Fruit fly (Drosophila melanogaster) whole organism, pupa: ENCODE measurements around the gene Noc1.

ENCODE experiments used
- CG14655 ChIP-seq: fragments of 200-800 bp; sonication (Bioruptor generic); optimal IDR thresholded peaks from 3 replicates; lab custom pipeline; 2017; ENCODE audit warnings: mild to moderate bottlenecking, missing biosample characterization, missing genetic modification reagents, missing genetic modification characterization
- CG15710 ChIP-seq: fragments of 200-800 bp; sonication (Bioruptor generic); optimal IDR thresholded peaks from 2 replicates; lab custom pipeline; 2018; ENCODE audit warnings: missing biosample characterization, mild to moderate bottlenecking, missing genetic modification characterization, moderate library complexity
- CG8159 ChIP-seq: fragments of 200-800 bp; sonication (Bioruptor generic); optimal IDR thresholded peaks from 3 replicates; lab custom pipeline; 2018; ENCODE audit warnings: missing biosample characterization, mild to moderate bottlenecking, missing genetic modification characterization, moderate library complexity
- CG8301 ChIP-seq: fragments of 200-800 bp; sonication (Bioruptor generic); optimal IDR thresholded peaks from 2 replicates; lab custom pipeline; 2018; ENCODE audit warnings: missing biosample characterization, mild to moderate bottlenecking, missing genetic modification characterization
- D1 ChIP-seq: fragments of 200-800 bp; sonication (Bioruptor generic); optimal IDR thresholded peaks from 2 replicates; lab custom pipeline; 2018; ENCODE audit warnings: missing biosample characterization, mild to moderate bottlenecking, missing genetic modification characterization, moderate library complexity
- Ets98B ChIP-seq: fragments of 200-800 bp; sonication (Bioruptor generic); IDR thresholded peaks from 2 replicates; pipeline ENCODE4 v1.3.6; 2022; ENCODE audit warnings: missing biosample characterization, missing genetic modification characterization
- Pif1A ChIP-seq: fragments of 200-800 bp; sonication (Bioruptor generic); optimal IDR thresholded peaks from 3 replicates; lab custom pipeline; 2016; ENCODE audit warnings: missing biosample characterization, missing genetic modification characterization
- Pif1B ChIP-seq: fragments of 200-800 bp; sonication (Bioruptor generic); optimal IDR thresholded peaks from 3 replicates; lab custom pipeline; 2016; ENCODE audit warnings: missing biosample characterization, missing genetic modification characterization
- fd96Ca ChIP-seq: fragments of 200-800 bp; sonication (Bioruptor generic); IDR thresholded peaks from 3 replicates; pipeline ENCODE4 v1.3.6; 2022; ENCODE audit warnings: missing biosample characterization, missing genetic modification characterization
- gl ChIP-seq: fragments of 200-800 bp; sonication (Bioruptor generic); optimal IDR thresholded peaks from 2 replicates; lab custom pipeline; 2018; ENCODE audit warnings: missing biosample characterization, mild to moderate bottlenecking, missing genetic modification characterization

DNA sequence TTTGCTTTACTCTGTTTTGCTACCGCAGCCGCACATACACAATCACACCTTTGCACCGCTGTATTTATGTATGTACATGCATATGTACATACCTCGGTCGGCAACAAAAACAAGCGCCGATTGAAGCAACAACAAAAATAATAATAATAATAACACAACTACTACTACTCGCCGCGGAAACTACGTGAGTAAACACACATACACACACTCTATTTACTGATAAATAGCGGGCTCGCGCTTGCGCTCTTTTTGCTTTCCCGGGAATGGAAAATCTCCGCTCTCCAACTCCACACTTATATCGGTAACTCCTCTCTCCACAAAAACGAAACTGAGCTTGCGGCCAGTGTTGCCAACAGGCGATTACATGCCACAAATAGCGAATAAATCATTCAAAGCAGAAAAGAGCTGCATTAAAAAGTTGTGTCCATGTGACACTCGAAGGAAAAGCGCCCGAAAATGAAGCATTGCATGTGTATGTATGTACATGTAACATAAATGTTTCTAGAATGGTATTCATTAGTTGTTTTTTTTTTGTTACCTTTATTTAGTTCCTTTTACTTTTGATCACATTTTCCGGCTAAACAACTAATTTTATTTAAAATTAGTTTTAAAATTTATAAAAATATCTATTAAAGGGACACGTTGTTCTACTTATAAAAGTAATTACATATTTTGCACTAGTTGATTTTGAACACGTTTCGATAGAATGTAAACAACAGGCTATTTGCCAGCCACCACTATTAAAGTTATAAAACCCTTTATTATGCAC is 44.2 kb downstream of the Noc1 start:
- TF ChIP-seq CG8159 (tag; lab: Kevin White, UChicago) (no peak), Ets98B (GFP tag; lab: Robert Waterston, UW) (peak; percentile 65), D1 (tag; lab: Kevin White, UChicago) (no peak), CG14655 (GFP tag; lab: Kevin White, UChicago) (peak; percentile 2), gl (tag; lab: Kevin White, UChicago) (peak; percentile 55), CG8301 (tag; lab: Kevin White, UChicago) (no peak), CG15710 (tag; lab: Kevin White, UChicago) (no peak), Pif1A (GFP tag; lab: Kevin White, UChicago) (peak; percentile 42), fd96Ca (peak; percentile 69; the same call in 2 of the 3 replicates), Pif1B (GFP tag; lab: Kevin White, UChicago) (no peak)
